Fruit fly (Drosophila melanogaster): Measurements from ENCODE around the gene Mob2.

The Mob2 gene

dm6 chr3L:11552996-11553671 lies 8.9 kb downstream of the Mob2 start (continued):
- TF ChIP-seq Hsf (GFP tag; optimal IDR thresholded peaks at IDR 0.05) (no peak), CG17612 (GFP tag; IDR thresholded peaks at IDR 0.05) (no peak), dpn (GFP tag; optimal IDR thresholded peaks at IDR 0.05) (peak in 1 of 2 experiments; percentile 10), lilli (GFP tag; optimal IDR thresholded peaks at IDR 0.05) (no peak), E2f2 (GFP tag; IDR thresholded peaks at IDR 0.05) (no peak), run (tag; optimal IDR thresholded peaks at IDR 0.05) (peak; percentile 5), CG10543 (GFP tag; optimal IDR thresholded peaks at IDR 0.05) (peak; percentile 78), CG6813 (GFP tag; optimal IDR thresholded peaks at IDR 0.05) (peak; percentile 4), HLHmδ (GFP tag; optimal IDR thresholded peaks at IDR 0.05) (peak; percentile 15), pan (optimal IDR thresholded peaks at IDR 0.05) (no peak), pan (GFP tag; optimal IDR thresholded peaks at IDR 0.05 in 1 of 2, IDR thresholded peaks at IDR 0.05 in 1 of 2) (peak in 1 of 2 experiments; percentile 36), ERR (GFP tag; optimal IDR thresholded peaks at IDR 0.05) (no peak), grau (tag; optimal IDR thresholded peaks at IDR 0.05) (peak; percentile 18), nmo (GFP tag; optimal IDR thresholded peaks at IDR 0.05) (peak; percentile 4), sc (optimal IDR thresholded peaks at IDR 0.05) (no peak), sc (GFP tag; optimal IDR thresholded peaks at IDR 0.05) (no peak), CG4854 (GFP tag; optimal IDR thresholded peaks at IDR 0.05) (no peak), CG15696 (tag; optimal IDR thresholded peaks at IDR 0.05) (no peak), chif (GFP tag; optimal IDR thresholded peaks at IDR 0.05) (no peak), CG15601 (tag; optimal IDR thresholded peaks at IDR 0.05) (no peak), stc (GFP tag; IDR thresholded peaks at IDR 0.05) (no peak), vnd (GFP tag; IDR thresholded peaks at IDR 0.05; ENCODE audit: partially characterized antibody) (no peak), wdn (GFP tag; IDR thresholded peaks at IDR 0.05) (0 out of 2 replicates have a peak, but pooled peaks have one; percentile 15), CG18262 (tag; optimal IDR thresholded peaks at IDR 0.05) (peak; percentile 36), nau (GFP tag; optimal IDR thresholded peaks at IDR 0.05) (peak; percentile 51), D19B (GFP tag; optimal IDR thresholded peaks at IDR 0.05) (no peak), tio (GFP tag; optimal IDR thresholded peaks at IDR 0.05) (no peak), CG15269 (tag; optimal IDR thresholded peaks at IDR 0.05) (peak; percentile 49), Drgx (GFP tag; IDR thresholded peaks at IDR 0.05) (peak; percentile 71), CG6791 (GFP tag; IDR thresholded peaks at IDR 0.05; ENCODE audit: partially characterized antibody) (peak; percentile 49; the same call in 2 of the 3 replicates), CG15073 (GFP tag; optimal IDR thresholded peaks at IDR 0.05) (no peak), HmgD (GFP tag; optimal IDR thresholded peaks at IDR 0.05) (peak; percentile 20), CG11695 (GFP tag; IDR thresholded peaks at IDR 0.05) (no peak), tup (GFP tag; optimal IDR thresholded peaks at IDR 0.05) (no peak), B-H1 (GFP tag; IDR thresholded peaks at IDR 0.05) (no peak; the same call in 2 of the 3 replicates), CG32532 (GFP tag; IDR thresholded peaks at IDR 0.05) (0 out of 2 replicates have a peak, but pooled peaks have one; percentile 31), crol (GFP tag; IDR thresholded peaks at IDR 0.05) (peak; percentile 46), unpg (GFP tag; optimal IDR thresholded peaks at IDR 0.05) (peak; percentile 11), dmrt11E (tag; optimal IDR thresholded peaks at IDR 0.05) (no peak), Lim3 (GFP tag; IDR thresholded peaks at IDR 0.05) (no peak), Dip2 (GFP tag; IDR thresholded peaks at IDR 0.05) (no peak), Oli (tag; optimal IDR thresholded peaks at IDR 0.05) (peak; percentile 9), Atf3 (GFP tag; optimal IDR thresholded peaks at IDR 0.05) (no peak), CG6272 (GFP tag; IDR thresholded peaks at IDR 0.05) (no peak), HLH54F (GFP tag; optimal IDR thresholded peaks at IDR 0.05) (no peak), CG4328 (GFP tag; optimal IDR thresholded peaks at IDR 0.05) (no peak), Nf-YB (GFP tag; optimal IDR thresholded peaks at IDR 0.05) (peak; percentile 47), CG4820 (GFP tag; optimal IDR thresholded peaks at IDR 0.05) (no peak), schlank (tag; optimal IDR thresholded peaks at IDR 0.05) (no peak), CrebB (tag; optimal IDR thresholded peaks at IDR 0.05) (peak; percentile 57)

All from whole organism, embryonic.